Worm (Caenorhabditis elegans): Measurements from ENCODE around the gene fil-1.

DNA sequence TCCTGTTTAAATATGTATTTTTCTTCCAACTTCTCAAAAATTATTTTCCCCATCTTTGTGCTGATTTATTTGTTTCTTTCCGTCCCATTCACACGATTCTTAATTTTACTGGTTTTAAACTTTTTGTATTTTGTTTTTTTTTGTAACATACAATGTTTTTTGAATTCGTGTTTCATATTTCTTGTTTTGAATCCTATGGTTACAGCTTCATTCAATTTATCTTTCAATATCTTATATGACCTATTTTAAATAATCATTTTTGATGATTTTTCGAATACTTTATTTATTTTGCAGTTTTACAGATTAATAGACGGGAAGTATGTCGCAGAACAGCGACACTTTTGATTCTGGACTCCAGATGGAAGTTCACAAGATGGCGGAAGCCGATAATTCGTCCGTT lies 11.2 kb downstream of the fil-1 start, which contains the start of gene hrde-2:
- TF ChIP-seq flt-1 (GFP tag; IDR thresholded peaks at IDR 0.05) (no peak), ceh-36 (tag; optimal IDR thresholded peaks at IDR 0.05) (no peak), sea-1 (GFP tag; conservative IDR thresholded peaks at IDR 0.05) (no peak), hmbx-1 (tag; optimal IDR thresholded peaks at IDR 0.05) (no peak), ama-1 (optimal IDR thresholded peaks at IDR 0.05) (no peak), hnd-1 (tag; optimal IDR thresholded peaks at IDR 0.05) (no peak), tra-4 (tag; optimal IDR thresholded peaks at IDR 0.05) (no peak), ets-7 (tag; optimal IDR thresholded peaks at IDR 0.05) (no peak), ceh-13 (GFP tag; optimal IDR thresholded peaks at IDR 0.05) (no peak), tbx-11 (GFP tag; IDR thresholded peaks at IDR 0.05) (no peak)

Data from whole organism, early embryonic.